Fruit fly (Drosophila melanogaster) whole organism, adult: Measurements from ENCODE around the gene CG31407.

Experiments used
- CG33017 ChIP-seq: fragments of 200-800 bp; sonication (Bioruptor generic); optimal IDR thresholded peaks from 2 replicates; lab custom pipeline; 2018; ENCODE audit warnings: missing biosample characterization, mild to moderate bottlenecking, missing genetic modification characterization, moderate library complexity
- Hr96 ChIP-seq: fragments of 200-800 bp; sonication (Bioruptor generic); optimal IDR thresholded peaks from 2 replicates; lab custom pipeline; 2016; ENCODE audit warnings: missing biosample characterization, missing genetic modification characterization
- cic ChIP-seq: fragments of 200-800 bp; sonication (Bioruptor generic); optimal IDR thresholded peaks from 2 replicates; lab custom pipeline; 2017; ENCODE audit warnings: missing biosample characterization, mild to moderate bottlenecking, missing genetic modification characterization, moderate library complexity
- cnc ChIP-seq, 2 experiments: fragments of >200 bp; optimal IDR thresholded peaks; 2 replicates each; lab custom pipeline; 2017
- kay ChIP-seq: fragments of 200-800 bp; sonication (Bioruptor generic); peaks from one replicate; lab custom pipeline; 2016; ENCODE audit warnings: missing biosample characterization, missing genetic modification characterization, borderline replicate concordance
- ovo ChIP-seq: fragments of 200-800 bp; sonication (Bioruptor generic); optimal IDR thresholded peaks from 2 replicates; lab custom pipeline; 2016; ENCODE audit warnings: missing biosample characterization, missing genetic modification characterization
- pad ChIP-seq: fragments of 200-800 bp; sonication (Bioruptor generic); optimal IDR thresholded peaks from 3 replicates; lab custom pipeline; 2017; ENCODE audit warnings: missing biosample characterization, missing genetic modification characterization, mild to moderate bottlenecking, moderate library complexity, missing genetic modification reagents
- toe ChIP-seq: fragments of 200-800 bp; sonication (Bioruptor generic); optimal IDR thresholded peaks from 2 replicates; lab custom pipeline; 2016; ENCODE audit warnings: missing biosample characterization, missing genetic modification characterization

- TF ChIP-seq cic (GFP tag; lab: Kevin White, UChicago) = no peak
- no peak for TF ChIP-seq kay
- TF ChIP-seq Hr96 (GFP tag; lab: Kevin White, UChicago) = no peak
- no peak for TF ChIP-seq cnc (optimal IDR thresholded peaks at IDR 0.05; lab: Kevin White, UChicago)
- no peak for TF ChIP-seq ovo
- no peak for TF ChIP-seq pad
- TF ChIP-seq toe (GFP tag; lab: Kevin White, UChicago) = no peak
- TF ChIP-seq CG33017 (tag; lab: Kevin White, UChicago) = no peak
Observed at dm6 chr3R:10034995-10035446, 10.1 kb upstream of the CG31407 start.
